Worm (Caenorhabditis elegans) whole organism, L4 larva: ENCODE measurements around the gene K02E11.10.

Source experiments
- ZK546.5 ChIP-seq, 2 experiments: sonication (generic microtip); optimal IDR thresholded peaks; 2 replicates each; lab custom pipeline; 2017; ENCODE audit warnings: missing biosample characterization in 2 of 2, missing genetic modification characterization in 2 of 2
- mes-2 ChIP-seq: sonication (generic microtip); optimal IDR thresholded peaks from 2 replicates; lab custom pipeline; 2016; ENCODE audit warnings: missing genotype, mild to moderate bottlenecking, missing genetic modification characterization, missing compliant biosample characterization; ENCODE audit not compliant: poor library complexity, severe bottlenecking
- nhr-11 ChIP-seq: fragments of 150-350 bp; optimal IDR thresholded peaks from 2 replicates; lab custom pipeline; 2014; ENCODE audit warnings: missing biosample characterization, missing genetic modification characterization
- nhr-237 ChIP-seq: sonication (generic microtip); optimal IDR thresholded peaks from 2 replicates; lab custom pipeline; 2017; ENCODE audit warnings: missing biosample characterization, missing genetic modification characterization
- nhr-77 ChIP-seq: fragments of 150-350 bp; optimal IDR thresholded peaks from 2 replicates; lab custom pipeline; 2014; ENCODE audit warnings: missing biosample characterization, missing genetic modification characterization
- pqm-1 ChIP-seq: sonication (generic microtip); optimal IDR thresholded peaks from 2 replicates; lab custom pipeline; 2017; ENCODE audit warnings: missing biosample characterization, missing genetic modification characterization
- unc-62 ChIP-seq, 3 experiments: fragments of 150-350 bp in 1 of 3; sonication (generic microtip); optimal IDR thresholded peaks in 2 of 3; peaks in 1 of 3; 1 replicate in 1 of 3; 2 replicates in 2 of 3; lab custom pipeline; 2014 to 2017; ENCODE audit warnings: missing biosample characterization in 3 of 3, missing genetic modification characterization in 3 of 3, missing genetic modification reagents in 3 of 3, missing genotype in 1 of 3
- zag-1 ChIP-seq: fragments of 150-350 bp; optimal IDR thresholded peaks from 2 replicates; lab custom pipeline; 2014; ENCODE audit warnings: missing biosample characterization, missing genetic modification characterization

DNA sequence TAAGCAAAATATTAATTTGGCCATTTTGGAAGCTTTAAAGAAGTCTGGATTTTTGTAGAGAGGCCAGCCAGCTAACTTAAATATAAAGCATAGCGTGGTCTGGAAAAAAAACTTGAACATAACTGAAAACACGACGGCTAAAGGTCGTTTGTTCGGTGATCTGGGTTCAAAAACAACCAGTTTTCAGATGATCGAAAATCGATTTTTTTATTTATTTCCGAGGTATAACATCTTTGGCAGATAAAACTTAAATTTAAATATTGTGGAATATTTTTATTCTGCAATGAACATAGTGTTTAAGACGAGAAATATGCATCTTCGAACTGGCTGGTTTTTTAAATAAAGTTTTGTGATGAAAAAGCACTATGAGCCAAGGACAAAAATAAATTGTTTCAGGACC, 27.7 kb upstream of the K02E11.10 start, which contains the start of gene F40G12.4:
- no peak for TF ChIP-seq unc-62 (GFP tag; optimal IDR thresholded peaks at IDR 0.05 in 1 of 2; lab: Kevin White, UChicago)
- no peak for TF ChIP-seq unc-62 (tag; optimal IDR thresholded peaks at IDR 0.05; lab: Kevin White, UChicago)
- no peak for TF ChIP-seq nhr-77
- no peak for TF ChIP-seq pqm-1 (tag; lab: Kevin White, UChicago)
- TF ChIP-seq nhr-237: no peak
- TF ChIP-seq mes-2 (tag; lab: Kevin White, UChicago): no peak
- no peak for TF ChIP-seq zag-1
- TF ChIP-seq nhr-11: no peak
- TF ChIP-seq ZK546.5 (tag; optimal IDR thresholded peaks at IDR 0.05; lab: Kevin White, UChicago): no peak
